Worm (Caenorhabditis elegans) whole organism, L1 larva: ENCODE results near the gene W08G11.3.

Experiments used
- aha-1 ChIP-seq: fragments of 150-350 bp; optimal IDR thresholded peaks from 2 replicates; lab custom pipeline; 2014; ENCODE audit warnings: missing biosample characterization, missing genetic modification characterization
- aly-2 ChIP-seq: fragments of 150-350 bp; optimal IDR thresholded peaks from 2 replicates; lab custom pipeline; 2014; ENCODE audit warnings: missing biosample characterization, missing genetic modification characterization
- blmp-1 ChIP-seq: fragments of 150-350 bp; optimal IDR thresholded peaks from 2 replicates; lab custom pipeline; 2014; ENCODE audit warnings: missing biosample characterization, missing genetic modification characterization
- ceh-63 ChIP-seq: fragments of 200-800 bp; sonication (Bioruptor generic); optimal IDR thresholded peaks from 2 replicates; lab custom pipeline; 2018; ENCODE audit warnings: mild to moderate bottlenecking, missing genetic modification characterization, missing compliant biosample characterization
- ceh-8 ChIP-seq: fragments of 200-800 bp; sonication (Bioruptor generic); optimal IDR thresholded peaks from 2 replicates; lab custom pipeline; 2018; ENCODE audit warnings: mild to moderate bottlenecking, missing genetic modification characterization, moderate library complexity, missing compliant biosample characterization
- ceh-82 ChIP-seq, 3 experiments: fragments of 150-350 bp in 1 of 3; sonication (generic microtip) in 2 of 3; optimal IDR thresholded peaks; 2 replicates each; lab custom pipeline; 2014 to 2017; ENCODE audit warnings: missing biosample characterization in 3 of 3, missing genetic modification characterization in 3 of 3
- ces-1 ChIP-seq: fragments of 150-350 bp; optimal IDR thresholded peaks from 2 replicates; lab custom pipeline; 2014; ENCODE audit warnings: missing biosample characterization, missing genetic modification reagents, missing genetic modification characterization
- dpl-1 ChIP-seq, 3 experiments: fragments of 150-350 bp in 2 of 3; sonication (generic microtip) in 1 of 3; optimal IDR thresholded peaks; 2 replicates each; lab custom pipeline; 2014 to 2017; ENCODE audit warnings: missing biosample characterization in 3 of 3, missing genetic modification characterization in 3 of 3, missing genetic modification reagents in 3 of 3
- efl-1 ChIP-seq, 4 experiments: fragments of 150-350 bp; optimal IDR thresholded peaks in 3 of 4; peaks in 1 of 4; 1 replicate in 1 of 4; 2 replicates in 3 of 4; lab custom pipeline; 2014; ENCODE audit warnings: missing biosample characterization in 2 of 4, missing genetic modification characterization in 2 of 4, missing genetic modification reagents in 2 of 4
- elt-2 ChIP-seq: sonication (generic microtip); optimal IDR thresholded peaks from 2 replicates; lab custom pipeline; 2016; ENCODE audit warnings: missing genetic modification characterization, mild to moderate bottlenecking, inconsistent platforms, missing compliant biosample characterization, missing genetic modification reagents
- ets-5 ChIP-seq: fragments of 200-800 bp; sonication (Bioruptor generic); IDR thresholded peaks from 2 replicates; pipeline ENCODE4 v1.3.6; 2022; ENCODE audit warnings: missing genetic modification characterization, missing compliant biosample characterization
- fkh-4 ChIP-seq: sonication (generic microtip); optimal IDR thresholded peaks from 2 replicates; lab custom pipeline; 2016; ENCODE audit warnings: missing compliant biosample characterization, missing genetic modification characterization, borderline replicate concordance
- fkh-8 ChIP-seq: sonication (generic microtip); optimal IDR thresholded peaks from 2 replicates; lab custom pipeline; 2016; ENCODE audit warnings: mild to moderate bottlenecking, missing genetic modification characterization, missing compliant biosample characterization
- fos-1 ChIP-seq: fragments of 150-350 bp; optimal IDR thresholded peaks from 2 replicates; lab custom pipeline; 2014; ENCODE audit warnings: missing biosample characterization, missing genetic modification characterization
- grh-1 ChIP-seq: fragments of 200-800 bp; sonication (Bioruptor generic); IDR thresholded peaks from 2 replicates; pipeline ENCODE4 v1.3.6; 2022; ENCODE audit warnings: missing genetic modification reagents, missing genetic modification characterization, missing compliant biosample characterization
- hlh-17 ChIP-seq: fragments of 200-800 bp; sonication (Bioruptor generic); optimal IDR thresholded peaks from 2 replicates; lab custom pipeline; 2018; ENCODE audit warnings: missing genetic modification characterization, mild to moderate bottlenecking, missing compliant biosample characterization, moderate library complexity, borderline replicate concordance
- irx-1 ChIP-seq: sonication (generic microtip); optimal IDR thresholded peaks from 2 replicates; lab custom pipeline; 2016; ENCODE audit warnings: missing genetic modification characterization, missing compliant biosample characterization
- jun-1 ChIP-seq: fragments of 150-350 bp; optimal IDR thresholded peaks from 2 replicates; lab custom pipeline; 2014; ENCODE audit warnings: missing biosample characterization, missing genetic modification reagents, missing genetic modification characterization
- lin-13 ChIP-seq: fragments of 150-350 bp; optimal IDR thresholded peaks from 2 replicates; lab custom pipeline; 2014; ENCODE audit warnings: missing biosample characterization, missing genetic modification reagents, missing genetic modification characterization
- lin-14 ChIP-seq: fragments of 200-800 bp; sonication (Bioruptor generic); optimal IDR thresholded peaks from 2 replicates; lab custom pipeline; 2018; ENCODE audit warnings: mild to moderate bottlenecking, missing genetic modification characterization, moderate library complexity, missing compliant biosample characterization
- lin-35 ChIP-seq, 2 experiments: fragments of 150-350 bp; optimal IDR thresholded peaks; 2 replicates each; lab custom pipeline; 2014; ENCODE audit warnings: missing biosample characterization in 2 of 2, missing genetic modification characterization in 2 of 2, missing genetic modification reagents in 2 of 2
- lin-39 ChIP-seq: fragments of 150-350 bp; optimal IDR thresholded peaks from 2 replicates; lab custom pipeline; 2014; ENCODE audit warnings: missing biosample characterization, missing genetic modification reagents, missing genetic modification characterization
- lir-3 ChIP-seq: sonication (generic microtip); optimal IDR thresholded peaks from 2 replicates; lab custom pipeline; 2016; ENCODE audit warnings: mild to moderate bottlenecking, missing genetic modification characterization, moderate library complexity, missing compliant biosample characterization; ENCODE audit not compliant: poor library complexity
- mdl-1 ChIP-seq, 2 experiments: fragments of 150-350 bp; optimal IDR thresholded peaks; 2 replicates each; lab custom pipeline; 2014 to 2017; ENCODE audit warnings: missing biosample characterization in 2 of 2, missing genetic modification characterization in 2 of 2, inconsistent platforms in 1 of 2
- nhr-12 ChIP-seq: sonication (generic microtip); optimal IDR thresholded peaks from 2 replicates; lab custom pipeline; 2017; ENCODE audit warnings: missing biosample characterization, missing genetic modification characterization
- nhr-19 ChIP-seq: fragments of 200-800 bp; sonication (Bioruptor generic); conservative IDR thresholded peaks from 2 replicates; pipeline ENCODE4 v1.3.6; 2022; ENCODE audit warnings: missing genetic modification characterization, missing compliant biosample characterization
- nhr-237 ChIP-seq: fragments of 150-350 bp; optimal IDR thresholded peaks from 2 replicates; lab custom pipeline; 2014; ENCODE audit warnings: missing biosample characterization, missing genetic modification characterization
- nhr-28 ChIP-seq: fragments of 150-350 bp; optimal IDR thresholded peaks from 2 replicates; lab custom pipeline; 2014; ENCODE audit warnings: missing biosample characterization, missing genetic modification characterization
- nhr-77 ChIP-seq: fragments of 150-350 bp; optimal IDR thresholded peaks from 2 replicates; lab custom pipeline; 2014; ENCODE audit warnings: missing biosample characterization, missing genetic modification characterization
- nhr-85 ChIP-seq: sonication (generic microtip); peaks from one replicate; lab custom pipeline; 2016; ENCODE audit warnings: missing genetic modification characterization, inconsistent platforms, missing compliant biosample characterization
- pax-3 ChIP-seq: fragments of 200-800 bp; sonication (Bioruptor generic); optimal IDR thresholded peaks from 2 replicates; lab custom pipeline; 2018; ENCODE audit warnings: mild to moderate bottlenecking, missing genetic modification characterization, moderate library complexity, missing compliant biosample characterization
- pqm-1 ChIP-seq: sonication (generic microtip); optimal IDR thresholded peaks from 3 replicates; lab custom pipeline; 2017; ENCODE audit warnings: missing biosample characterization, missing genetic modification characterization
- rnt-1 ChIP-seq: sonication (generic microtip); optimal IDR thresholded peaks from 2 replicates; lab custom pipeline; 2016; ENCODE audit warnings: mild to moderate bottlenecking, missing genetic modification characterization, moderate library complexity, missing compliant biosample characterization
- skn-1 ChIP-seq: fragments of 150-350 bp; optimal IDR thresholded peaks from 2 replicates; lab custom pipeline; 2014; ENCODE audit warnings: missing biosample characterization, missing genetic modification characterization
- sup-37 ChIP-seq: fragments of 200-800 bp; sonication (Bioruptor generic); optimal IDR thresholded peaks from 2 replicates; lab custom pipeline; 2018; ENCODE audit warnings: mild to moderate bottlenecking, missing genetic modification characterization, missing compliant biosample characterization
- swsn-7 ChIP-seq: sonication (generic microtip); optimal IDR thresholded peaks from 2 replicates; lab custom pipeline; 2016; ENCODE audit warnings: missing genetic modification characterization, missing compliant biosample characterization
- vab-15 ChIP-seq: sonication (generic microtip); optimal IDR thresholded peaks from 2 replicates; lab custom pipeline; 2017; ENCODE audit warnings: missing genotype, mild to moderate bottlenecking, missing genetic modification characterization, missing compliant biosample characterization
- xbp-1 ChIP-seq: sonication (generic microtip); optimal IDR thresholded peaks from 2 replicates; lab custom pipeline; 2016; ENCODE audit warnings: missing genetic modification characterization, missing compliant biosample characterization
- zip-4 ChIP-seq: fragments of 200-800 bp; sonication (Bioruptor generic); optimal IDR thresholded peaks from 2 replicates; lab custom pipeline; 2018; ENCODE audit warnings: mild to moderate bottlenecking, missing genetic modification characterization, moderate library complexity, missing compliant biosample characterization
- ztf-4 ChIP-seq: fragments of 150-350 bp; optimal IDR thresholded peaks from 2 replicates; lab custom pipeline; 2014; ENCODE audit warnings: missing biosample characterization, missing genetic modification characterization

Gene W08G11.3

DNA sequence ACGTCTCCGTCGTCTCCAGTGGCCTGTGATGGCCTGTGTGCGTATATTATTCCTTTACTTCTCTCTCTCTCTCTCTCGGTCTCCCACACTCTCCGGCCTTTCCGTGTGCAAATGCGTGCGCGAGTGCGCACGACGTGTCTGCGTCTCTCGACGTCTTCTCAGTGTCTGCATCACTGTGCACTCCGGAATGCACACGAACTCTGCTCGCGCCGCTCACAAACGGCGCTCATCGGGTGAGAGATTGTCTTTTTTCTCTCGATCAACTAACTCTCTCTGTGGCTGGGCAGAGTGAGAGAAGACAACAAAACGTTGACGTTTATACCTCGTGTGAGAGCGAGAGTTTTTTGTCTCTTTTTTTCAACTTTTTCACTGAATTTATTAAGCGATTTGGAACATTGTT is 11.5 kb upstream of the W08G11.3 start (continued):
- peak; percentile 92 for TF ChIP-seq swsn-7 (tag; lab: Kevin White, UChicago)
- TF ChIP-seq aly-2 (tag; lab: Kevin White, UChicago): peak; percentile 9
- TF ChIP-seq skn-1 (tag; lab: Kevin White, UChicago): peak; percentile 89
- TF ChIP-seq nhr-19 (GFP tag; lab: Robert Waterston, UW): peak; percentile 84
- peak; percentile 75 for TF ChIP-seq lin-13
- TF ChIP-seq, all 84 proteins: peak for 51

DNA sequence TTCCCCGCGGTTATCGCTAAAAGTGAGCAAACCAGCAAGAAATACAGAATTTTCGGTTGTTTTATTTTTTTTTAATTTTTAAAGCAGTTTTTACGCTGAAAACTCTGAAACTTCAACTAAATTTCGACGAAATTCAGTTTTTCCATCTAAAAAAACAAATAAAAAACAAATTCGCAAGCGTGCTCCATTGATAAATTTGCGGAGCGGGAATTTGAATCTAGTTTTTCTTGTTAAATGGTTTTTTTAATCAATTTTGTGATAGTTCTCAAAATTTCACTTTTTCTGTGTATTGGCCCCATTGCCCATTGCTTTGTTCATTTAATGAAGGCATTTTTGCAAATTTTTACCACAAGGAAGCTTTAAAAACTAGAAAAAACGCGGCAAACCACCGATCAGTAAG is 10.7 kb upstream of the W08G11.3 start:
- TF ChIP-seq mdl-1 (tag; optimal IDR thresholded peaks at IDR 0.05; lab: Kevin White, UChicago) (no peak), fos-1 (tag; lab: Kevin White, UChicago) (no peak), dpl-1 (GFP tag; optimal IDR thresholded peaks at IDR 0.05; lab: Kevin White, UChicago) (peak in 1 of 3 experiments; percentile 41), ceh-63 (no peak), ztf-4 (tag; lab: Kevin White, UChicago) (no peak), efl-1 (optimal IDR thresholded peaks at IDR 0.05; lab: Kevin White, UChicago) (peak in 1 of 2 experiments; percentile 38), efl-1 (GFP tag; optimal IDR thresholded peaks at IDR 0.05 in 1 of 2; lab: Kevin White, UChicago) (peak; percentile 59 to 93)

DNA sequence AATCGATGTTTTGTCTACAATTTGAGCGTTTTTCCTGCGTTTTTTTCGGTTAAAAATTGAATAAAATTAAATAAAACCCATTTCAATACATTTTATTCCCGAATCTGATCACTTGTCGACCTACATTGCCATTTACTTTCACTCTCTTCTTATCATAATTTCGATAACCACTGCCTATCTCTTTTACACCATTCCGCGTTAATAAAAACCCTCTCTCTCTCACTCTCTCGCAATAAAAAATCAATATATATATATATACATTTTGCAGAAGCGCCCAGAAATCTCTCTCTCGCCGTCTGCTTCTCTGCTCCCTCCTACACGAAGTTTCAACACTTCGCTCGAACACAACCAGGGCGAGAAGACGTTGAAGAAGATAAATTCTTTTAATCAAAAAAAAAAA is 10.2 kb upstream of the W08G11.3 start, which contains the start of gene pptr-1:
pptr-1 (plus strand) TSS at position 269 of the 400 bp plus-strand sequence.
- TF ChIP-seq elt-2: peak; percentile 43
- TF ChIP-seq xbp-1 (tag; lab: Kevin White, UChicago): no peak
- peak; percentile 88 for TF ChIP-seq blmp-1 (tag; lab: Kevin White, UChicago)
- peak; percentile 5 for TF ChIP-seq skn-1 (tag; lab: Kevin White, UChicago)
- peak in 1 of 3 experiments; percentile 5 for TF ChIP-seq ceh-82 (tag; optimal IDR thresholded peaks at IDR 0.05; lab: Kevin White, UChicago)

DNA sequence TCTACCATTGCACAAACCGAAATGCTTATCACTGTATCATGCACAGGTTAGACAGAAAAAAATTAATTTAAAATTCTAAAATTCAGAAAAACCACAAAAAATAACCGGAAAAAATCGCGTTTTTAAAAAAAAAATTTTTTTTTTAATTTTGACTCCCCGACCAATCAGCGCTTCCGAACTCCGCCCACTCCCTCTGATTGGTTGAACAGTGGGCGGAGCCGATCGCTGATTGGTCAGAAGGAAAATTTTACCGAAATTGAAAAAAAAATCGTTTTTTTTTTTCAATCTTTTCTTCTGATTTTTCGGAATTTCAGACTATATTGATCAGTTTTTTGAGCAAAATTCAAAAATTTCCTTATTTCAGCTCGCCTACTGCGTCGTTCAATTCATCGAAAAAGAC is 6.1 kb upstream of the W08G11.3 start:
- no peak for TF ChIP-seq nhr-237 (tag; lab: Kevin White, UChicago)
- no peak for TF ChIP-seq irx-1 (tag; lab: Kevin White, UChicago)
- TF ChIP-seq nhr-12 (tag; lab: Kevin White, UChicago): no peak
- TF ChIP-seq ceh-82 (tag; optimal IDR thresholded peaks at IDR 0.05; lab: Kevin White, UChicago): no peak

DNA sequence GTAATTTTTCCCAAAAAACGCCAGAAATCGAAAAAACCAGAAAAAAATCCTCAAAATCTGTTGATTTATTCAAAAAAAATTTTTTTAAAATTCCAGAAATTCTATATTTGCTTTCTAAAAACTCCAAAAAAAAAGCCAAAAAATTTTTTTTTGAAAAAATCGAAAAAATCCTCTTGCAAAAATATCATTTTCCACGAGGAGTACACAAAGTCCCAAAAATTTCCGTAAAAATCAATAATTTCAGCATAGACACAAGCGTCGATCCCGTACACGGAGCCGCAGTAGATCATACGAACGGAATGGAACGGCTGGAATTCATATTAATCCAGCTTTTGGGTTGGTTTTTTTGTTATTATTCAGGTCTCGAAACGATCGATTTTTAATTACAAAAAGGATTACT is 662 bp downstream of the W08G11.3 start:
- TF ChIP-seq efl-1 (optimal IDR thresholded peaks at IDR 0.05; lab: Kevin White, UChicago): no peak
- peak in 1 of 2 experiments; percentile 55 for TF ChIP-seq efl-1 (GFP tag; optimal IDR thresholded peaks at IDR 0.05 in 1 of 2; lab: Kevin White, UChicago)
- TF ChIP-seq lin-13: no peak

DNA sequence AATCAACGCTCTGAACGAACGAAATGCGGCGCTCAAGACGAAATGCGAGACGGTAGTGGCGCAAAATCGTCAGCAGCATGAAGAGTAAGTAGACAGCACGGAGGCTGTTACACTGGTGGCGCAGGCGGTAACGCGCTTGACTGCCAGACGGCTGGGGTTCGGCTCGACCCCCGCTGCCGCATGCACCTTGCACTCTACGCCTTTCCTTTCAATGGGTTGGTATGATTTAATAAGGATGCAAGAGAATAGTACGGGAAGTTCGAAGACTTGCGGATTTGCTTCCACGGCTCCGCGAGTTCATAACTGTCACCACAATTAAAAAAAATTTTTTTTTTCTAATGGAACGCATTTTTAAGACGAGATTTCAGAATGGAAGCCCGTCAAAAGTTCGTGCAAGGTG is 2.6 kb downstream of the W08G11.3 start:
- TF ChIP-seq sup-37 (GFP tag; lab: Kevin White, UChicago): peak; percentile 18
- peak; percentile 37 for TF ChIP-seq nhr-77 (tag; lab: Kevin White, UChicago)
- TF ChIP-seq lin-35 (GFP tag; optimal IDR thresholded peaks at IDR 0.05; lab: Kevin White, UChicago): peak; percentile 61 to 86
- no peak for TF ChIP-seq vab-15
- TF ChIP-seq lir-3 (tag; lab: Kevin White, UChicago): no peak
- TF ChIP-seq nhr-85 (tag; lab: Kevin White, UChicago): peak; percentile 49
- TF ChIP-seq grh-1: 0 out of 2 replicates have a peak, but pooled peaks have one; percentile 40
- TF ChIP-seq nhr-19 (GFP tag; lab: Robert Waterston, UW): peak; percentile 75
- no peak for TF ChIP-seq hlh-17 (GFP tag; lab: Kevin White, UChicago)
- TF ChIP-seq zip-4 (GFP tag; lab: Kevin White, UChicago): peak; percentile 61
- peak; percentile 88 for TF ChIP-seq rnt-1 (tag; lab: Kevin White, UChicago)
- TF ChIP-seq pax-3 (tag; lab: Kevin White, UChicago): no peak
- no peak for TF ChIP-seq lin-14
- TF ChIP-seq fkh-8 (tag; lab: Kevin White, UChicago): peak; percentile 17
- TF ChIP-seq lin-39 (tag; lab: Kevin White, UChicago): peak; percentile 12
- peak; percentile 47 for TF ChIP-seq xbp-1 (tag; lab: Kevin White, UChicago)
- peak; percentile 62 to 66 for TF ChIP-seq efl-1 (optimal IDR thresholded peaks at IDR 0.05; lab: Kevin White, UChicago)
- peak; percentile 48 to 92 for TF ChIP-seq efl-1 (GFP tag; optimal IDR thresholded peaks at IDR 0.05 in 1 of 2; lab: Kevin White, UChicago)
- TF ChIP-seq fkh-4: no peak
- TF ChIP-seq ces-1: no peak
- no peak for TF ChIP-seq ets-5 (GFP tag; lab: Robert Waterston, UW)
- no peak for TF ChIP-seq aha-1 (tag; lab: Kevin White, UChicago)
- TF ChIP-seq jun-1 (tag; lab: Kevin White, UChicago): peak; percentile 10
- peak; percentile 34 for TF ChIP-seq ceh-8
- peak; percentile 65 for TF ChIP-seq irx-1 (tag; lab: Kevin White, UChicago)
- TF ChIP-seq pqm-1 (tag; lab: Kevin White, UChicago): no peak
- peak; percentile 3 for TF ChIP-seq blmp-1 (tag; lab: Kevin White, UChicago)
- no peak for TF ChIP-seq nhr-28 (tag; lab: Kevin White, UChicago)
